Fruit fly (Drosophila melanogaster) whole organism, embryonic: ENCODE results near the gene Snup.

ENCODE experiments used
- CG14667 ChIP-seq: fragments of 200-800 bp; sonication (Bioruptor generic); IDR thresholded peaks from 2 replicates; pipeline ENCODE4 v1.3.6; 2022; ENCODE audit warnings: missing biosample characterization, missing genetic modification characterization
- CG8359 ChIP-seq: fragments of 200-800 bp; sonication (Bioruptor generic); optimal IDR thresholded peaks from 2 replicates; lab custom pipeline; 2017; ENCODE audit warnings: missing biosample characterization, mild to moderate bottlenecking, missing genetic modification characterization, borderline replicate concordance
- Gsc ChIP-seq: fragments of 200-800 bp; sonication (Bioruptor generic); IDR thresholded peaks from 2 replicates; pipeline ENCODE4 v1.3.6; 2022; ENCODE audit warnings: missing biosample characterization, missing genetic modification characterization
- bab2 ChIP-seq: fragments of 200-800 bp; sonication (Bioruptor generic); optimal IDR thresholded peaks from 2 replicates; lab custom pipeline; 2016; ENCODE audit warnings: missing biosample characterization, missing genetic modification characterization
- bsh ChIP-seq, 2 experiments: fragments of 200-800 bp; sonication (Bioruptor generic); optimal IDR thresholded peaks; 2 replicates each; lab custom pipeline; 2017 to 2018; ENCODE audit warnings: mild to moderate bottlenecking in 2 of 2, missing biosample characterization in 2 of 2, missing genetic modification characterization in 2 of 2, moderate library complexity in 1 of 2
- corto ChIP-seq: fragments of 200-800 bp; sonication (Bioruptor generic); optimal IDR thresholded peaks from 2 replicates; lab custom pipeline; 2016; ENCODE audit warnings: missing biosample characterization, mild to moderate bottlenecking, missing genetic modification characterization, moderate library complexity
- crc ChIP-seq: fragments of 200-800 bp; sonication (Bioruptor generic); optimal IDR thresholded peaks from 2 replicates; lab custom pipeline; 2016; ENCODE audit warnings: missing biosample characterization, missing genetic modification characterization
- nerfin-1 ChIP-seq: fragments of 200-800 bp; sonication (Bioruptor generic); optimal IDR thresholded peaks from 3 replicates; lab custom pipeline; 2019; ENCODE audit warnings: missing biosample characterization, mild to moderate bottlenecking, missing genetic modification characterization, moderate library complexity

- TF ChIP-seq bab2 = no peak
- no peak for TF ChIP-seq corto (GFP tag; lab: Kevin White, UChicago)
- TF ChIP-seq crc (GFP tag; lab: Kevin White, UChicago) = no peak
- TF ChIP-seq Gsc (GFP tag; lab: Robert Waterston, UW) = no peak
- no peak for TF ChIP-seq CG8359 (GFP tag; lab: Kevin White, UChicago)
- no peak for TF ChIP-seq nerfin-1 (tag; lab: Kevin White, UChicago)
- no peak for TF ChIP-seq CG14667 (GFP tag; lab: Robert Waterston, UW)
- TF ChIP-seq bsh (GFP tag; optimal IDR thresholded peaks at IDR 0.05; lab: Kevin White, UChicago) = no peak
These were observed 8.6 kb upstream of the Snup start, which contains the start of gene CG14949 for dm6 chr3L:2643324-2643723.
